Worm (Caenorhabditis elegans): ENCODE results near the gene ZC15.5.

The ZC15.5 gene

DNA sequence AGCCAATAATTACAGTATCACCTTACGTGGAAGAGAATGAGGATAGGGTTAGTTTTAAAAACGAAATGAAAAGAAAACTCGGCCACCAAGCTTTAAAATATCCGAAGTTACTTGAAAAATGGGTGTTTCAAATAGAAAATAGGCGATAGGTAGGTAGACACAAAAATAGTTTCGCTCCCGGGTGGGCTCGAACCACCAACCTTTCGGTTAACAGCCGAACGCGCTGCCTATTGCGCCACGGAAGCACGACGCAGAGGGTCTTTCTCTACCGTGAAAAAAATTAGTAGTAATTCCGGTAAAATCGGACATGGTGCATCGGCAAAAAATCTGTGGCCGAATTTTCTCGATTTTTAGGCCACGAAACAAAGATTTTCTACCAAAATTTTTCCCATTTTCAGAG is 49.9 kb downstream of the ZC15.5 start:
- TF ChIP-seq aly-2 (tag; optimal IDR thresholded peaks at IDR 0.05) (no peak), mep-1 (tag; optimal IDR thresholded peaks at IDR 0.05) (no peak), fkh-8 (tag; optimal IDR thresholded peaks at IDR 0.05) (no peak), sptf-1 (tag; optimal IDR thresholded peaks at IDR 0.05) (no peak), xbp-1 (tag; optimal IDR thresholded peaks at IDR 0.05) (no peak)

All from whole organism, L1 larva.